Fruit fly (Drosophila melanogaster) whole organism, embryonic: Measurements from ENCODE around the gene Rbfox1.
A peak's percentile ranks its signal among the peaks of the same experiment; 100 is the strongest.

Experiments
- Antp ChIP-seq: fragments of 200-800 bp; sonication (Bioruptor generic); optimal IDR thresholded peaks from 3 replicates; lab custom pipeline; 2016; ENCODE audit warnings: missing biosample characterization, missing genetic modification characterization
- CG10321 ChIP-seq: fragments of 200-800 bp; sonication (Bioruptor generic); IDR thresholded peaks from 2 replicates; pipeline ENCODE4 v1.3.6; 2022; ENCODE audit warnings: missing biosample characterization, missing genetic modification characterization
- CG11504 ChIP-seq: fragments of 200-800 bp; sonication (Bioruptor generic); optimal IDR thresholded peaks from 3 replicates; lab custom pipeline; 2019; ENCODE audit warnings: missing biosample characterization, mild to moderate bottlenecking, missing genetic modification characterization, moderate library complexity
- CG12744 ChIP-seq: fragments of 200-800 bp; sonication (Bioruptor generic); optimal IDR thresholded peaks from 2 replicates; lab custom pipeline; 2016; ENCODE audit warnings: missing biosample characterization, missing genetic modification characterization
- CG12769 ChIP-seq: fragments of 200-800 bp; sonication (Bioruptor generic); optimal IDR thresholded peaks from 2 replicates; lab custom pipeline; 2019; ENCODE audit warnings: missing biosample characterization, mild to moderate bottlenecking, missing genetic modification characterization, moderate library complexity
- CG13424 ChIP-seq: fragments of 200-800 bp; sonication (Bioruptor generic); optimal IDR thresholded peaks from 2 replicates; lab custom pipeline; 2019; ENCODE audit warnings: missing biosample characterization, mild to moderate bottlenecking, missing genetic modification characterization, moderate library complexity
- CG14050 ChIP-seq: fragments of 200-800 bp; sonication (Bioruptor generic); IDR thresholded peaks from 3 replicates; pipeline ENCODE4 v1.3.6; 2022; ENCODE audit warnings: missing biosample characterization, missing genetic modification characterization
- CG14441 ChIP-seq: fragments of 200-800 bp; sonication (Bioruptor generic); IDR thresholded peaks from 2 replicates; pipeline ENCODE4 v1.3.6; 2022; ENCODE audit warnings: missing biosample characterization, missing genetic modification characterization
- CG2120 ChIP-seq: fragments of 200-800 bp; sonication (Bioruptor generic); optimal IDR thresholded peaks from 3 replicates; lab custom pipeline; 2016; ENCODE audit warnings: missing biosample characterization, missing genetic modification characterization
- CG2875 ChIP-seq: fragments of 200-800 bp; sonication (Bioruptor generic); optimal IDR thresholded peaks from 2 replicates; lab custom pipeline; 2017; ENCODE audit warnings: missing biosample characterization, mild to moderate bottlenecking, missing genetic modification characterization, missing genetic modification reagents
- CG31365 ChIP-seq: fragments of 200-800 bp; sonication (Bioruptor generic); optimal IDR thresholded peaks from 2 replicates; lab custom pipeline; 2018; ENCODE audit warnings: missing biosample characterization, mild to moderate bottlenecking, missing genetic modification characterization
- CG32772 ChIP-seq: fragments of 200-800 bp; sonication (Bioruptor generic); IDR thresholded peaks from 2 replicates; pipeline ENCODE4 v1.3.6; 2022; ENCODE audit warnings: missing biosample characterization, missing genetic modification characterization
- CG34422 ChIP-seq: fragments of 200-800 bp; sonication (Bioruptor generic); IDR thresholded peaks from 3 replicates; pipeline ENCODE4 v1.3.6; 2022; ENCODE audit warnings: missing biosample characterization, missing genetic modification characterization
- CG8290 ChIP-seq, 3 experiments: fragments of 200-800 bp; sonication (Bioruptor generic); optimal IDR thresholded peaks; 2 replicates each; lab custom pipeline; 2016 to 2019; ENCODE audit warnings: missing biosample characterization in 3 of 3, missing genetic modification characterization in 3 of 3, mild to moderate bottlenecking in 2 of 3, moderate library complexity in 1 of 3
- CoRest ChIP-seq: fragments of 200-800 bp; sonication (Bioruptor generic); optimal IDR thresholded peaks from 3 replicates; lab custom pipeline; 2018; ENCODE audit warnings: missing biosample characterization, mild to moderate bottlenecking, missing genetic modification characterization, moderate library complexity
- E2f1 ChIP-seq: fragments of 200-800 bp; sonication (Bioruptor generic); IDR thresholded peaks from 2 replicates; pipeline ENCODE4 v1.3.6; 2022; ENCODE audit warnings: missing biosample characterization, missing genetic modification characterization
- Ets65A ChIP-seq: fragments of 200-800 bp; sonication (Bioruptor generic); peaks from one replicate; lab custom pipeline; 2016; ENCODE audit warnings: missing biosample characterization, missing genetic modification characterization
- Fer3 ChIP-seq: fragments of 200-800 bp; sonication (Bioruptor generic); optimal IDR thresholded peaks from 2 replicates; lab custom pipeline; 2018; ENCODE audit warnings: missing biosample characterization, mild to moderate bottlenecking, missing genetic modification characterization, moderate library complexity
- H2.0 ChIP-seq: fragments of 200-800 bp; sonication (Bioruptor generic); IDR thresholded peaks from 2 replicates; pipeline ENCODE4 v1.3.6; 2022; ENCODE audit warnings: missing biosample characterization, missing genetic modification characterization
- Hr51 ChIP-seq, 2 experiments: fragments of 200-800 bp; sonication (Bioruptor generic); optimal IDR thresholded peaks; 2 replicates in 1 of 2; 3 replicates in 1 of 2; lab custom pipeline; 2016 to 2018; ENCODE audit warnings: missing biosample characterization in 2 of 2, missing genetic modification characterization in 2 of 2, mild to moderate bottlenecking in 1 of 2, moderate library complexity in 1 of 2
- Med ChIP-seq: fragments of 200-800 bp; sonication (Bioruptor generic); peaks from one replicate; lab custom pipeline; 2016; ENCODE audit warnings: missing biosample characterization, missing genetic modification characterization, mild to moderate bottlenecking, inconsistent platforms, moderate library complexity
- Oli ChIP-seq: fragments of 200-800 bp; sonication (Bioruptor generic); optimal IDR thresholded peaks from 2 replicates; lab custom pipeline; 2018; ENCODE audit warnings: missing biosample characterization, mild to moderate bottlenecking, missing genetic modification characterization, moderate library complexity
- PHDP ChIP-seq: fragments of 200-800 bp; sonication (Bioruptor generic); optimal IDR thresholded peaks from 3 replicates; lab custom pipeline; 2018; ENCODE audit warnings: missing biosample characterization, mild to moderate bottlenecking, missing genetic modification characterization, moderate library complexity
- Sox102F ChIP-seq: fragments of 200-800 bp; sonication (Bioruptor generic); optimal IDR thresholded peaks from 2 replicates; lab custom pipeline; 2018; ENCODE audit warnings: missing biosample characterization, mild to moderate bottlenecking, missing genetic modification characterization, moderate library complexity
- Spps ChIP-seq: fragments of 200-800 bp; sonication (Bioruptor generic); optimal IDR thresholded peaks from 2 replicates; lab custom pipeline; 2018; ENCODE audit warnings: missing biosample characterization, mild to moderate bottlenecking, missing genetic modification characterization
- Trl ChIP-seq, 3 experiments: fragments of >200 bp in 2 of 3; fragments of 200-800 bp in 1 of 3; sonication (Bioruptor generic) in 1 of 3; optimal IDR thresholded peaks; 2 replicates in 1 of 3; 3 replicates in 2 of 3; lab custom pipeline; 2016 to 2017; ENCODE audit warnings: missing biosample characterization in 1 of 3, missing genetic modification characterization in 1 of 3
- bbx ChIP-seq: fragments of 200-800 bp; sonication (Bioruptor generic); IDR thresholded peaks from 2 replicates; pipeline ENCODE4 v1.3.6; 2022; ENCODE audit warnings: missing biosample characterization, missing genetic modification characterization; ENCODE audit not compliant: partially characterized antibody
- chm ChIP-seq: fragments of 200-800 bp; sonication (Bioruptor generic); IDR thresholded peaks from 2 replicates; pipeline ENCODE4 v1.3.6; 2022; ENCODE audit warnings: missing biosample characterization, missing genetic modification characterization
- dmrt99B ChIP-seq: fragments of 200-800 bp; sonication (Bioruptor generic); optimal IDR thresholded peaks from 2 replicates; lab custom pipeline; 2018; ENCODE audit warnings: missing biosample characterization, mild to moderate bottlenecking, missing genetic modification characterization, moderate library complexity
- dpn ChIP-seq, 2 experiments: fragments of 200-800 bp; sonication (Bioruptor generic); optimal IDR thresholded peaks; 3 replicates each; lab custom pipeline; 2016; ENCODE audit warnings: missing biosample characterization in 2 of 2, missing genetic modification characterization in 2 of 2
- gem ChIP-seq: fragments of 200-800 bp; sonication (Bioruptor generic); optimal IDR thresholded peaks from 2 replicates; lab custom pipeline; 2019; ENCODE audit warnings: missing biosample characterization, mild to moderate bottlenecking, missing genetic modification characterization, moderate library complexity
- gsb-n ChIP-seq: fragments of 200-800 bp; sonication (Bioruptor generic); optimal IDR thresholded peaks from 3 replicates; lab custom pipeline; 2018; ENCODE audit warnings: missing biosample characterization, mild to moderate bottlenecking, missing genetic modification characterization
- her ChIP-seq: fragments of 200-800 bp; sonication (Bioruptor generic); optimal IDR thresholded peaks from 2 replicates; lab custom pipeline; 2016; ENCODE audit warnings: missing biosample characterization, missing genetic modification characterization
- ind ChIP-seq: fragments of 200-800 bp; sonication (Bioruptor generic); optimal IDR thresholded peaks from 3 replicates; lab custom pipeline; 2016; ENCODE audit warnings: missing biosample characterization, missing genetic modification characterization
- kay ChIP-seq: fragments of 200-800 bp; sonication (Bioruptor generic); optimal IDR thresholded peaks from 2 replicates; lab custom pipeline; 2016; ENCODE audit warnings: missing biosample characterization, missing genetic modification characterization
- lilli ChIP-seq: fragments of 200-800 bp; sonication (Bioruptor generic); optimal IDR thresholded peaks from 3 replicates; lab custom pipeline; 2016; ENCODE audit warnings: missing biosample characterization, missing genetic modification characterization
- mam ChIP-seq: fragments of 200-800 bp; sonication (Bioruptor generic); optimal IDR thresholded peaks from 3 replicates; lab custom pipeline; 2016; ENCODE audit warnings: missing biosample characterization, missing genetic modification characterization
- nerfin-1 ChIP-seq: fragments of 200-800 bp; sonication (Bioruptor generic); optimal IDR thresholded peaks from 3 replicates; lab custom pipeline; 2019; ENCODE audit warnings: missing biosample characterization, mild to moderate bottlenecking, missing genetic modification characterization, moderate library complexity
- pan ChIP-seq, 4 experiments: fragments of >200 bp in 3 of 4; fragments of 200-800 bp in 1 of 4; sonication (Bioruptor generic) in 1 of 4; optimal IDR thresholded peaks in 3 of 4; IDR thresholded peaks in 1 of 4; 2 replicates each; pipeline versions ENCODE4 v1.3.6 to Lab custom; 2017 to 2022; ENCODE audit warnings: missing biosample characterization in 2 of 4, missing genetic modification characterization in 2 of 4, mixed read lengths in 1 of 4
- pzg ChIP-seq: fragments of 200-800 bp; sonication (Bioruptor generic); optimal IDR thresholded peaks from 3 replicates; lab custom pipeline; 2018; ENCODE audit warnings: missing biosample characterization, mild to moderate bottlenecking, missing genetic modification characterization, moderate library complexity
- slbo ChIP-seq: fragments of 200-800 bp; sonication (Bioruptor generic); IDR thresholded peaks from 2 replicates; pipeline ENCODE4 v1.3.6; 2022; ENCODE audit warnings: missing biosample characterization, missing genetic modification characterization
- sqz ChIP-seq: fragments of 200-800 bp; sonication (Bioruptor generic); optimal IDR thresholded peaks from 3 replicates; lab custom pipeline; 2018; ENCODE audit warnings: missing biosample characterization, mild to moderate bottlenecking, missing genetic modification characterization
- stc ChIP-seq: fragments of 200-800 bp; sonication (Bioruptor generic); IDR thresholded peaks from 2 replicates; pipeline ENCODE4 v1.3.6; 2022; ENCODE audit warnings: missing biosample characterization, missing genetic modification characterization
- sug ChIP-seq: fragments of 200-800 bp; optimal IDR thresholded peaks from 2 replicates; lab custom pipeline; 2019; ENCODE audit warnings: missing biosample characterization, mild to moderate bottlenecking, missing genetic modification characterization, moderate library complexity
- unpg ChIP-seq: fragments of 200-800 bp; sonication (Bioruptor generic); optimal IDR thresholded peaks from 3 replicates; lab custom pipeline; 2018; ENCODE audit warnings: missing biosample characterization, mild to moderate bottlenecking, missing genetic modification characterization, moderate library complexity

Rbfox1 gene

dm6 chr3L:10521624-10522023, 40.4 kb downstream of the Rbfox1 start (continued):
- peak; percentile 33 for TF ChIP-seq Med (GFP tag; lab: Kevin White, UChicago)
- TF ChIP-seq her (GFP tag; lab: Kevin White, UChicago) = no peak
- peak; percentile 28; the same call in 1 of the 2 replicates for TF ChIP-seq stc

DNA sequence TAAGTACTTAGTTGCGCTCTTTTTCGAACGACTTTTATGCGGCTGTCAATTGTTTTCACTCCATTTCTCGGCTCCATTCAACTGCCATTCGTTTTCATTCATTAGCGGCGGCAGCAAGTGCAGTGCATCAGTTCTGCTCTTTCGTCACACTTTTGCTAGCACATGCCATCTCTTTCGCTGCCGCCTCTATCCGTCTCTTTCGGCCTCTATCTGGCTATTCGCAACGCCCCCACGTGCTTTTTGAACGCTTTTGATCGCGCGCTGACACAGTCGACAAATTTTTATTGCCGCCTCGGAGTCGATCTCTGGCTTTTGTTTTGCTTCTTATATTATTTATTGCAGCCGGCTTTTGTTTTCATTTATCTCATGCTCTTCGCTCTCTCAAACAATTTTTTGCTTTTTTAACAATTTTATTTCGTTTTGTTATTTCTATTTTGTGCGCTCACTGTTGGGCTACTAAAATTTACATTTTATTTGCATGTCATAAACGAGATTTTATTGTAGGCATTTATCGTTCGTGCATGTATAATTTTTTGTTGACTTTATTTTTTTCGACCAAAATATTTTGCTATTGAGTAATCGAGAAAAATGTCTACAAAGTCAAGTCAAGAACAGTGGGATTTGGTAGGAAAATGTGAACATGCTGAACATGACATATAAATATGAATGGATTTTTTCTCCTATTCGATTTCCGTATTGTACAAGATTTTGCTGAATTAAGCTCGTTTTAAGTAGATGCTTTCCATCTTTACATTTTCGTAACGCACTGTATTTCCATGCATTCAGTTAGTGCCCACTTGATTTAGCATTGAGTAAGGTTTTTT, 41.4 kb downstream of the Rbfox1 start:
- TF ChIP-seq Oli (tag; lab: Kevin White, UChicago) = peak; percentile 11
- peak; percentile 82 for TF ChIP-seq CG10321 (GFP tag; lab: Robert Waterston, UW)
- TF ChIP-seq CG12744 (GFP tag; lab: Kevin White, UChicago) = no peak
- no peak for TF ChIP-seq chm (GFP tag; lab: Robert Waterston, UW)
- TF ChIP-seq PHDP (tag; lab: Kevin White, UChicago) = peak; percentile 37
- no peak for TF ChIP-seq pzg (GFP tag; lab: Kevin White, UChicago)
- TF ChIP-seq sqz (GFP tag; lab: Kevin White, UChicago) = no peak
- peak; percentile 38 for TF ChIP-seq CG2120 (GFP tag; lab: Kevin White, UChicago)
- no peak for TF ChIP-seq bbx
- TF ChIP-seq CG14441 (GFP tag; lab: Robert Waterston, UW) = peak; percentile 62
- TF ChIP-seq CG8290 (GFP tag; optimal IDR thresholded peaks at IDR 0.05; lab: Kevin White, UChicago) = no peak
- peak in 1 of 2 experiments; percentile 55 for TF ChIP-seq CG8290 (tag; optimal IDR thresholded peaks at IDR 0.05; lab: Kevin White, UChicago)
- TF ChIP-seq Hr51 (GFP tag; optimal IDR thresholded peaks at IDR 0.05; lab: Kevin White, UChicago) = peak in 1 of 2 experiments; percentile 54
- TF ChIP-seq CG12769 (tag; lab: Kevin White, UChicago) = peak; percentile 31
- peak; percentile 52 for TF ChIP-seq CG11504 (tag; lab: Kevin White, UChicago)
- TF ChIP-seq kay = no peak
- peak in 1 of 2 experiments; percentile 11 for TF ChIP-seq Trl (optimal IDR thresholded peaks at IDR 0.05; lab: Kevin White, UChicago)
- TF ChIP-seq Trl (GFP tag; optimal IDR thresholded peaks at IDR 0.05; lab: Kevin White, UChicago) = no peak
- TF ChIP-seq lilli (GFP tag; lab: Kevin White, UChicago) = peak; percentile 6
- peak; percentile 32 for TF ChIP-seq CoRest (tag; lab: Kevin White, UChicago)
- peak; percentile 22 for TF ChIP-seq unpg (GFP tag; lab: Kevin White, UChicago)
- no peak for TF ChIP-seq pan (optimal IDR thresholded peaks at IDR 0.05; lab: Kevin White, UChicago)
- TF ChIP-seq pan (GFP tag; optimal IDR thresholded peaks at IDR 0.05 in 1 of 2, IDR thresholded peaks at IDR 0.05 in 1 of 2) = peak in 1 of 2 experiments; percentile 63
- peak; percentile 39; the same call in 1 of the 3 replicates for TF ChIP-seq CG34422 (GFP tag; lab: Robert Waterston, UW)
- TF ChIP-seq CG31365 (tag; lab: Kevin White, UChicago) = no peak
- TF ChIP-seq Sox102F = peak; percentile 16
- TF ChIP-seq CG32772 = no peak
- peak; percentile 31 for TF ChIP-seq ind
- TF ChIP-seq slbo (GFP tag; lab: Robert Waterston, UW) = peak; percentile 42; the same call in 1 of the 2 replicates
- peak; percentile 43 for TF ChIP-seq gsb-n (tag; lab: Kevin White, UChicago)
- peak; percentile 24; the same call in 1 of the 2 replicates for TF ChIP-seq E2f1 (GFP tag; lab: Robert Waterston, UW)
- TF ChIP-seq gem = peak; percentile 45
- TF ChIP-seq dmrt99B = peak; percentile 12
- TF ChIP-seq CG2875 (GFP tag; lab: Kevin White, UChicago) = no peak
- TF ChIP-seq Fer3 (tag; lab: Kevin White, UChicago) = peak; percentile 4
- TF ChIP-seq CG13424 (tag; lab: Kevin White, UChicago) = peak; percentile 36
- no peak for TF ChIP-seq Spps (tag; lab: Kevin White, UChicago)
- TF ChIP-seq H2.0 (GFP tag; lab: Robert Waterston, UW) = peak; percentile 29; the same call in 1 of the 2 replicates
- TF ChIP-seq sug (tag; lab: Kevin White, UChicago) = no peak
- TF ChIP-seq Antp (GFP tag; lab: Kevin White, UChicago) = no peak
- TF ChIP-seq nerfin-1 = no peak
- peak; percentile 10 for TF ChIP-seq mam (GFP tag; lab: Kevin White, UChicago)
- TF ChIP-seq Ets65A (GFP tag; lab: Kevin White, UChicago) = peak; percentile 2
- peak; percentile 10; the same call in 1 of the 3 replicates for TF ChIP-seq CG14050 (GFP tag; lab: Robert Waterston, UW)
- TF ChIP-seq dpn (GFP tag; optimal IDR thresholded peaks at IDR 0.05; lab: Kevin White, UChicago) = peak in 1 of 2 experiments; percentile 24
